Fruit fly (Drosophila melanogaster) whole organism, embryonic: ENCODE measurements around the gene Rpn11.

Experiments used
- CG10147 ChIP-seq: fragments of 200-800 bp; sonication (Bioruptor generic); optimal IDR thresholded peaks from 2 replicates; lab custom pipeline; 2019; ENCODE audit warnings: missing biosample characterization, mild to moderate bottlenecking, missing genetic modification characterization, moderate library complexity
- CG13287 ChIP-seq: fragments of 200-800 bp; sonication (Bioruptor generic); IDR thresholded peaks from 2 replicates; pipeline ENCODE4 v1.3.6; 2022; ENCODE audit warnings: missing biosample characterization, missing genetic modification characterization; ENCODE audit not compliant: partially characterized antibody
- CG13894 ChIP-seq: fragments of 200-800 bp; sonication (Bioruptor generic); optimal IDR thresholded peaks from 3 replicates; lab custom pipeline; 2018; ENCODE audit warnings: missing biosample characterization, mild to moderate bottlenecking, missing genetic modification characterization, moderate library complexity
- CG1647 ChIP-seq: fragments of 200-800 bp; sonication (Bioruptor generic); optimal IDR thresholded peaks from 3 replicates; lab custom pipeline; 2016; ENCODE audit warnings: missing biosample characterization, missing genetic modification characterization
- CG18764 ChIP-seq: fragments of 200-800 bp; sonication (Bioruptor generic); optimal IDR thresholded peaks from 3 replicates; lab custom pipeline; 2016; ENCODE audit warnings: missing biosample characterization, missing genetic modification characterization
- CG2712 ChIP-seq: fragments of 200-800 bp; optimal IDR thresholded peaks from 3 replicates; lab custom pipeline; 2019; ENCODE audit warnings: missing biosample characterization, mild to moderate bottlenecking, missing genetic modification characterization, moderate library complexity
- CG34376 ChIP-seq: fragments of 200-800 bp; sonication (Bioruptor generic); optimal IDR thresholded peaks from 2 replicates; lab custom pipeline; 2018; ENCODE audit warnings: missing biosample characterization, mild to moderate bottlenecking, missing genetic modification characterization
- CG4820 ChIP-seq: fragments of 200-800 bp; sonication (Bioruptor generic); optimal IDR thresholded peaks from 3 replicates; lab custom pipeline; 2016; ENCODE audit warnings: missing biosample characterization, missing genetic modification characterization
- CG6689 ChIP-seq: fragments of 200-800 bp; sonication (Bioruptor generic); IDR thresholded peaks from 2 replicates; pipeline ENCODE4 v1.3.6; 2022; ENCODE audit warnings: missing biosample characterization, missing genetic modification characterization
- CG6854 ChIP-seq: fragments of 200-800 bp; sonication (Bioruptor generic); optimal IDR thresholded peaks from 3 replicates; lab custom pipeline; 2017; ENCODE audit warnings: missing biosample characterization, mild to moderate bottlenecking, missing genetic modification characterization
- CG7745 ChIP-seq: fragments of 200-800 bp; sonication (Bioruptor generic); optimal IDR thresholded peaks from 2 replicates; lab custom pipeline; 2018; ENCODE audit warnings: missing biosample characterization, mild to moderate bottlenecking, missing genetic modification characterization, moderate library complexity
- CG7928 ChIP-seq: fragments of 200-800 bp; sonication (Bioruptor generic); optimal IDR thresholded peaks from 2 replicates; lab custom pipeline; 2017; ENCODE audit warnings: missing biosample characterization, mild to moderate bottlenecking, missing genetic modification characterization
- CG8290 ChIP-seq, 3 experiments: fragments of 200-800 bp; sonication (Bioruptor generic); optimal IDR thresholded peaks; 2 replicates each; lab custom pipeline; 2016 to 2019; ENCODE audit warnings: missing biosample characterization in 3 of 3, missing genetic modification characterization in 3 of 3, mild to moderate bottlenecking in 2 of 3, moderate library complexity in 1 of 3
- Dbx ChIP-seq: fragments of 200-800 bp; sonication (Bioruptor generic); IDR thresholded peaks from 3 replicates; pipeline ENCODE4 v1.3.6; 2022; ENCODE audit warnings: missing biosample characterization, missing genetic modification characterization
- Deaf1 ChIP-seq: fragments of 200-800 bp; optimal IDR thresholded peaks from 3 replicates; lab custom pipeline; 2019; ENCODE audit warnings: missing biosample characterization, mild to moderate bottlenecking, missing genetic modification characterization, moderate library complexity
- Drgx ChIP-seq: fragments of 200-800 bp; sonication (Bioruptor generic); IDR thresholded peaks from 2 replicates; pipeline ENCODE4 v1.3.6; 2022; ENCODE audit warnings: missing biosample characterization, missing genetic modification characterization
- Fer1 ChIP-seq: fragments of 200-800 bp; sonication (Bioruptor generic); optimal IDR thresholded peaks from 2 replicates; lab custom pipeline; 2017; ENCODE audit warnings: missing biosample characterization, mild to moderate bottlenecking, missing genetic modification characterization
- Hand ChIP-seq: fragments of 200-800 bp; sonication (Bioruptor generic); optimal IDR thresholded peaks from 2 replicates; lab custom pipeline; 2017; ENCODE audit warnings: mild to moderate bottlenecking, missing biosample characterization, missing genetic modification reagents, missing genetic modification characterization
- Hr78 ChIP-seq, 2 experiments: fragments of 200-800 bp in 1 of 2; fragments of >200 bp in 1 of 2; sonication (Bioruptor generic) in 1 of 2; optimal IDR thresholded peaks; 2 replicates each; lab custom pipeline; 2017 to 2019; ENCODE audit warnings: missing biosample characterization in 2 of 2, missing genetic modification characterization in 2 of 2, mild to moderate bottlenecking in 1 of 2, moderate library complexity in 1 of 2
- MBD-R2 ChIP-seq: fragments of 200-800 bp; sonication (Bioruptor generic); IDR thresholded peaks from 2 replicates; pipeline ENCODE4 v1.3.6; 2022; ENCODE audit warnings: missing biosample characterization, missing genetic modification characterization
- Nf-YB ChIP-seq: fragments of 200-800 bp; sonication (Bioruptor generic); optimal IDR thresholded peaks from 3 replicates; lab custom pipeline; 2019; ENCODE audit warnings: missing biosample characterization, mild to moderate bottlenecking, missing genetic modification characterization, moderate library complexity
- Nf-YC ChIP-seq: fragments of 200-800 bp; optimal IDR thresholded peaks from 3 replicates; lab custom pipeline; 2019; ENCODE audit warnings: missing biosample characterization, mild to moderate bottlenecking, missing genetic modification characterization, moderate library complexity
- NfI ChIP-seq: fragments of 200-800 bp; sonication (Bioruptor generic); optimal IDR thresholded peaks from 3 replicates; lab custom pipeline; 2018; ENCODE audit warnings: missing biosample characterization, mild to moderate bottlenecking, missing genetic modification characterization, moderate library complexity
- Pdp1 ChIP-seq, 2 experiments: fragments of 200-800 bp; sonication (Bioruptor generic); optimal IDR thresholded peaks; 3 replicates each; lab custom pipeline; 2016; ENCODE audit warnings: missing biosample characterization in 2 of 2, missing genetic modification characterization in 2 of 2, mild to moderate bottlenecking in 1 of 2, moderate library complexity in 1 of 2
- Trl ChIP-seq, 3 experiments: fragments of >200 bp in 2 of 3; fragments of 200-800 bp in 1 of 3; sonication (Bioruptor generic) in 1 of 3; optimal IDR thresholded peaks; 2 replicates in 1 of 3; 3 replicates in 2 of 3; lab custom pipeline; 2016 to 2017; ENCODE audit warnings: missing biosample characterization in 1 of 3, missing genetic modification characterization in 1 of 3
- abd-A ChIP-seq: fragments of 200-800 bp; sonication (Bioruptor generic); optimal IDR thresholded peaks from 3 replicates; lab custom pipeline; 2019; ENCODE audit warnings: missing biosample characterization, mild to moderate bottlenecking, missing genetic modification characterization, moderate library complexity
- amos ChIP-seq: fragments of 200-800 bp; sonication (Bioruptor generic); IDR thresholded peaks from 2 replicates; pipeline ENCODE4 v1.3.6; 2022; ENCODE audit warnings: missing biosample characterization, missing genetic modification characterization; ENCODE audit not compliant: partially characterized antibody
- ci ChIP-seq: fragments of 200-800 bp; sonication (Bioruptor generic); IDR thresholded peaks from 3 replicates; pipeline ENCODE4 v1.3.6; 2022; ENCODE audit warnings: missing biosample characterization, missing genetic modification characterization
- crol ChIP-seq: fragments of 200-800 bp; sonication (Bioruptor generic); IDR thresholded peaks from 2 replicates; pipeline ENCODE4 v1.3.6; 2022; ENCODE audit warnings: missing biosample characterization, missing genetic modification characterization
- ewg ChIP-seq: fragments of 200-800 bp; sonication (Bioruptor generic); optimal IDR thresholded peaks from 3 replicates; lab custom pipeline; 2017; ENCODE audit warnings: mild to moderate bottlenecking, missing biosample characterization, missing genetic modification reagents, missing genetic modification characterization
- grn ChIP-seq: fragments of 200-800 bp; sonication (Bioruptor generic); optimal IDR thresholded peaks from 3 replicates; lab custom pipeline; 2017; ENCODE audit warnings: missing biosample characterization, missing genetic modification characterization
- ham ChIP-seq: fragments of 200-800 bp; sonication (Bioruptor generic); IDR thresholded peaks from 2 replicates; pipeline ENCODE4 v1.3.6; 2022; ENCODE audit warnings: missing biosample characterization, missing genetic modification characterization
- hb ChIP-seq: fragments of 200-800 bp; sonication (Bioruptor generic); IDR thresholded peaks from 3 replicates; pipeline ENCODE4 v1.3.6; 2022; ENCODE audit warnings: missing biosample characterization, missing genetic modification characterization; ENCODE audit not compliant: partially characterized antibody
- insv ChIP-seq, 2 experiments: fragments of 200-800 bp; sonication (Bioruptor generic); optimal IDR thresholded peaks; 3 replicates each; lab custom pipeline; 2016 to 2018; ENCODE audit warnings: missing biosample characterization in 2 of 2, missing genetic modification characterization in 2 of 2
- kah ChIP-seq: fragments of 200-800 bp; sonication (Bioruptor generic); optimal IDR thresholded peaks from 2 replicates; lab custom pipeline; 2018; ENCODE audit warnings: missing biosample characterization, mild to moderate bottlenecking, missing genetic modification characterization
- lov ChIP-seq, 2 experiments: fragments of 200-800 bp in 1 of 2; fragments of >200 bp in 1 of 2; sonication (Bioruptor generic) in 1 of 2; IDR thresholded peaks in 1 of 2; optimal IDR thresholded peaks in 1 of 2; 2 replicates in 1 of 2; 3 replicates in 1 of 2; pipeline versions ENCODE4 v1.3.6 to Lab custom; 2017 to 2022; ENCODE audit warnings: missing biosample characterization in 1 of 2, missing genetic modification characterization in 1 of 2
- nau ChIP-seq: fragments of 200-800 bp; sonication (Bioruptor generic); optimal IDR thresholded peaks from 3 replicates; lab custom pipeline; 2017; ENCODE audit warnings: missing biosample characterization, mild to moderate bottlenecking, missing genetic modification characterization, missing genetic modification reagents
- nerfin-1 ChIP-seq: fragments of 200-800 bp; sonication (Bioruptor generic); optimal IDR thresholded peaks from 3 replicates; lab custom pipeline; 2019; ENCODE audit warnings: missing biosample characterization, mild to moderate bottlenecking, missing genetic modification characterization, moderate library complexity
- pzg ChIP-seq: fragments of 200-800 bp; sonication (Bioruptor generic); optimal IDR thresholded peaks from 3 replicates; lab custom pipeline; 2018; ENCODE audit warnings: missing biosample characterization, mild to moderate bottlenecking, missing genetic modification characterization, moderate library complexity
- sd ChIP-seq: fragments of 200-800 bp; sonication (Bioruptor generic); optimal IDR thresholded peaks from 3 replicates; lab custom pipeline; 2018; ENCODE audit warnings: missing biosample characterization, mild to moderate bottlenecking, missing genetic modification characterization, moderate library complexity
- sens ChIP-seq: fragments of 200-800 bp; sonication (Bioruptor generic); peaks from one replicate; lab custom pipeline; 2016; ENCODE audit warnings: missing biosample characterization, missing genetic modification characterization
- sqz ChIP-seq: fragments of 200-800 bp; sonication (Bioruptor generic); optimal IDR thresholded peaks from 3 replicates; lab custom pipeline; 2018; ENCODE audit warnings: missing biosample characterization, mild to moderate bottlenecking, missing genetic modification characterization
- sug ChIP-seq: fragments of 200-800 bp; optimal IDR thresholded peaks from 2 replicates; lab custom pipeline; 2019; ENCODE audit warnings: missing biosample characterization, mild to moderate bottlenecking, missing genetic modification characterization, moderate library complexity
- ttk ChIP-seq: fragments of 200-800 bp; sonication (Bioruptor generic); IDR thresholded peaks from 2 replicates; pipeline ENCODE4 v2.1.2; 2022; ENCODE audit warnings: missing biosample characterization, missing genetic modification characterization
- vvl ChIP-seq: fragments of 200-800 bp; sonication (Bioruptor generic); IDR thresholded peaks from 2 replicates; pipeline ENCODE4 v1.3.6; 2022; ENCODE audit warnings: missing biosample characterization, missing genetic modification characterization
- wdn ChIP-seq: fragments of 200-800 bp; sonication (Bioruptor generic); IDR thresholded peaks from 2 replicates; pipeline ENCODE4 v1.3.6; 2022; ENCODE audit warnings: missing biosample characterization, missing genetic modification characterization

Gene Rpn11

DNA sequence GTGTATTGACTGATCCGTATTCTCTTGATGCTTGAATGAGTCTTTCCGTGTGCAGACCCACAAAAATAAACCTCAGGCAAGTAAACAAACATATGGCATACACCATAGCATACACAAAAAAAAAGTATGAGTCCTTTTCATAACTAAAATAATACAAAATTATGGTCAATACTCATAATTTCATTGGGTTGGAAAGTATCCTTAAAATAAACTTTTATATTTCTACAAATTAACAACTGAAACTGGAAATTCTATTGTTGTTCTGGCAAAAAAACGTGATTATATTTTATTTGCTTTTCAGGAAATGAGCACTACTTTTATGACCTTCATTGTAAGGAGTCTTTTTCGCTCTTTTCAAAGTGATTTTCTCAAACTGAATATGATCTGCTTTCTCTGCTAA, 17.5 kb downstream of the Rpn11 start (continued):
- TF ChIP-seq CG18764 (GFP tag; lab: Kevin White, UChicago) (peak; percentile 25), sug (tag; lab: Kevin White, UChicago) (no peak), CG6689 (GFP tag; lab: Robert Waterston, UW) (0 out of 2 replicates have a peak, but pooled peaks have one; percentile 32), Dbx (GFP tag; lab: Robert Waterston, UW) (no peak), ttk (GFP tag; lab: Robert Waterston, UW) (no peak), CG2712 (tag; lab: Kevin White, UChicago) (peak; percentile 60), Pdp1 (GFP tag; optimal IDR thresholded peaks at IDR 0.05; lab: Kevin White, UChicago) (peak in 1 of 2 experiments; percentile 6)

DNA sequence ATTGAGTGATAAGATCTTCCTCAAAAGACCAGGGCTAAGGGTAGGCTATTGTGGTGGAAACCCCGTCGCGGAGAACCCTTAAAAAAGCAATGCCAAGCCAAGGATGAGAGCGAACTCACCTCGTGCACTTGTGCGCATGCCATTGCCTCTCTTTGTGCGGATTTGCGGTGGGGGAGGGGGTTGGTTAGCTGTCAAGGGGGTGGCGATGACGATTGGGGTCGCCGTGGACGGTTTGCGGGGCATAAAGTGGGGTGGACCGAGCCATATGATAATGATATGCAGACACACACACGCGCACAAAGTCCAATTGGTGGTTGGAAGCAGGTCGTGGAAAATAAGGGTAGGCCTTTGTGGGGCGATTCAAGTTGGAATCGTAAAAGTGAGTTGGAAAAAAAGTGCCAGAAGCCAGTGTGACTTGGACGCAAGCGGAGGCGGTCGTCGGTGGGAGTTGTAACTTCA, 22.2 kb downstream of the Rpn11 start, which contains the start of the genes CG14042 and SP555:
Gene CG14042 (plus strand): TSS at position 308 of the 459 bp plus-strand sequence.
Gene SP555 (plus strand): TSS at position 308 of the 459 bp plus-strand sequence.
- TF ChIP-seq Drgx (GFP tag; lab: Robert Waterston, UW) (peak; percentile 37; the same call in 1 of the 2 replicates), CG4820 (GFP tag; lab: Kevin White, UChicago) (no peak), crol (GFP tag; lab: Robert Waterston, UW) (peak; percentile 92), pzg (GFP tag; lab: Kevin White, UChicago) (peak; percentile 20), MBD-R2 (0 out of 2 replicates have a peak, but pooled peaks have one; percentile 12), sqz (peak; percentile 63), NfI (no peak), CG6854 (GFP tag; lab: Kevin White, UChicago) (peak; percentile 14), nerfin-1 (tag; lab: Kevin White, UChicago) (peak; percentile 71), Nf-YB (peak; percentile 52), vvl (GFP tag; lab: Robert Waterston, UW) (peak; percentile 76), amos (GFP tag; lab: Robert Waterston, UW) (0 out of 2 replicates have a peak, but pooled peaks have one; percentile 13), ewg (peak; percentile 95), Trl (optimal IDR thresholded peaks at IDR 0.05; lab: Kevin White, UChicago) (peak; percentile 28 to 35), Trl (GFP tag; optimal IDR thresholded peaks at IDR 0.05; lab: Kevin White, UChicago) (no peak), kah (no peak), insv (GFP tag; optimal IDR thresholded peaks at IDR 0.05; lab: Kevin White, UChicago) (peak in 1 of 2 experiments; percentile 77), sd (tag; lab: Kevin White, UChicago) (peak; percentile 27), grn (peak; percentile 41), Deaf1 (tag; lab: Kevin White, UChicago) (peak; percentile 56), CG7928 (GFP tag; lab: Kevin White, UChicago) (peak; percentile 39), Nf-YC (tag; lab: Kevin White, UChicago) (peak; percentile 86), Fer1 (GFP tag; lab: Kevin White, UChicago) (peak; percentile 9), nau (GFP tag; lab: Kevin White, UChicago) (no peak), CG7745 (tag; lab: Kevin White, UChicago) (no peak), CG34376 (GFP tag; lab: Kevin White, UChicago) (peak; percentile 30), Hand (GFP tag; lab: Kevin White, UChicago) (peak; percentile 19), abd-A (tag; lab: Kevin White, UChicago) (peak; percentile 86), hb (no peak), CG8290 (GFP tag; optimal IDR thresholded peaks at IDR 0.05; lab: Kevin White, UChicago) (no peak), CG8290 (tag; optimal IDR thresholded peaks at IDR 0.05; lab: Kevin White, UChicago) (peak in 1 of 2 experiments; percentile 26), CG10147 (GFP tag; lab: Kevin White, UChicago) (no peak), CG13287 (GFP tag; lab: Robert Waterston, UW) (0 out of 2 replicates have a peak, but pooled peaks have one; percentile 7), Hr78 (GFP tag; optimal IDR thresholded peaks at IDR 0.05; lab: Kevin White, UChicago) (no peak), ci (GFP tag; lab: Robert Waterston, UW) (0 out of 3 replicates have a peak, but pooled peaks have one; percentile 16), wdn (GFP tag; lab: Robert Waterston, UW) (0 out of 2 replicates have a peak, but pooled peaks have one; percentile 31), sens (GFP tag; lab: Kevin White, UChicago) (peak; percentile 20), CG1647 (GFP tag; lab: Kevin White, UChicago) (no peak), CG13894 (tag; lab: Kevin White, UChicago) (peak; percentile 66), lov (optimal IDR thresholded peaks at IDR 0.05; lab: Kevin White, UChicago) (no peak), lov (GFP tag; IDR thresholded peaks at IDR 0.05; lab: Robert Waterston, UW) (no peak), ham (GFP tag; lab: Robert Waterston, UW) (no peak)
